Worm (Caenorhabditis elegans): Measurements from ENCODE around the gene srg-37.

ce11 chrX:14206321-14206720, 28.5 kb downstream of the srg-37 start:
- TF ChIP-seq ama-1 (optimal IDR thresholded peaks at IDR 0.05) (no peak), ama-1 (GFP tag; optimal IDR thresholded peaks at IDR 0.05) (no peak), madf-6 (GFP tag; IDR thresholded peaks at IDR 0.05) (no peak), mcd-1 (GFP tag; IDR thresholded peaks at IDR 0.05) (no peak), F33H1.4 (GFP tag; IDR thresholded peaks at IDR 0.05) (no peak), Y53G8AR.9 (GFP tag; conservative IDR thresholded peaks at IDR 0.05) (no peak), nfyb-1 (GFP tag; IDR thresholded peaks at IDR 0.05) (no peak), Y79H2A.3 (GFP tag; conservative IDR thresholded peaks at IDR 0.05) (no peak), B0336.3 (GFP tag; IDR thresholded peaks at IDR 0.05) (no peak), hmg-20 (GFP tag; IDR thresholded peaks at IDR 0.05) (no peak)

Measured in whole organism, young adult.